Worm (Caenorhabditis elegans) whole organism, midembryonic: Measurements from ENCODE around the gene cyp-33E3.

ENCODE experiments used
- cog-1 ChIP-seq: sonication (generic microtip); optimal IDR thresholded peaks from 2 replicates; lab custom pipeline; 2016; ENCODE audit warnings: missing genetic modification characterization, missing compliant biosample characterization
- flt-1 ChIP-seq: fragments of 200-800 bp; sonication (Bioruptor generic); IDR thresholded peaks from 2 replicates; pipeline ENCODE4 v1.3.6; 2022; ENCODE audit warnings: missing genetic modification characterization, missing compliant biosample characterization
- klf-2 ChIP-seq: fragments of 200-800 bp; sonication (Bioruptor generic); conservative IDR thresholded peaks from 2 replicates; pipeline ENCODE4 v1.3.6; 2022; ENCODE audit warnings: missing genetic modification reagents, missing genetic modification characterization, missing compliant biosample characterization
- med-1 ChIP-seq: sonication (generic microtip); optimal IDR thresholded peaks from 2 replicates; lab custom pipeline; 2017; ENCODE audit warnings: missing genetic modification characterization, mild to moderate bottlenecking, missing compliant biosample characterization, antibody characterized with exemption, missing genetic modification reagents; ENCODE audit not compliant: insufficient read depth
- tab-1 ChIP-seq: fragments of 200-800 bp; sonication (Bioruptor generic); IDR thresholded peaks from 2 replicates; pipeline ENCODE4 v1.3.6; 2022; ENCODE audit warnings: missing genetic modification characterization, missing compliant biosample characterization
- ztf-29 ChIP-seq: fragments of 200-800 bp; sonication (Bioruptor generic); IDR thresholded peaks from 2 replicates; pipeline ENCODE4 v1.3.6; 2022; ENCODE audit warnings: missing genetic modification reagents, missing genetic modification characterization, missing compliant biosample characterization

ce11 chrIV:8630243-8630642 is 15.4 kb downstream of the cyp-33E3 start:
- no peak for TF ChIP-seq flt-1 (GFP tag; lab: Robert Waterston, UW)
- no peak for TF ChIP-seq ztf-29
- no peak for TF ChIP-seq tab-1 (GFP tag; lab: Robert Waterston, UW)
- no peak for TF ChIP-seq med-1 (GFP tag; lab: Kevin White, UChicago)
- no peak for TF ChIP-seq cog-1
- TF ChIP-seq klf-2 (GFP tag; lab: Robert Waterston, UW), result no peak
